Fruit fly (Drosophila melanogaster) whole organism, embryonic: Measurements from ENCODE around the gene CG42449.

Experiments
- Atf6 ChIP-seq: fragments of 200-800 bp; sonication (Bioruptor generic); IDR thresholded peaks from 2 replicates; pipeline ENCODE4 v1.3.6; 2022; ENCODE audit warnings: missing biosample characterization, missing genetic modification characterization
- CG10147 ChIP-seq: fragments of 200-800 bp; sonication (Bioruptor generic); optimal IDR thresholded peaks from 2 replicates; lab custom pipeline; 2019; ENCODE audit warnings: missing biosample characterization, mild to moderate bottlenecking, missing genetic modification characterization, moderate library complexity
- CG10959 ChIP-seq: fragments of 200-800 bp; sonication (Bioruptor generic); IDR thresholded peaks from 2 replicates; pipeline ENCODE4 v1.3.6; 2022; ENCODE audit warnings: missing biosample characterization, missing genetic modification characterization
- CG11085 ChIP-seq: fragments of 200-800 bp; sonication (Bioruptor generic); IDR thresholded peaks from 2 replicates; pipeline ENCODE4 v1.3.6; 2022; ENCODE audit warnings: missing biosample characterization, missing genetic modification characterization
- CG11695 ChIP-seq: fragments of 200-800 bp; sonication (Bioruptor generic); IDR thresholded peaks from 3 replicates; pipeline ENCODE4 v1.3.6; 2022; ENCODE audit warnings: missing biosample characterization, missing genetic modification characterization
- CG12104 ChIP-seq: fragments of 200-800 bp; sonication (Bioruptor generic); optimal IDR thresholded peaks from 3 replicates; lab custom pipeline; 2016; ENCODE audit warnings: missing biosample characterization, missing genetic modification characterization
- CG13123 ChIP-seq: fragments of 200-800 bp; sonication (Bioruptor generic); optimal IDR thresholded peaks from 2 replicates; lab custom pipeline; 2016; ENCODE audit warnings: missing biosample characterization, missing genetic modification characterization
- CG17612 ChIP-seq: fragments of 200-800 bp; sonication (Bioruptor generic); IDR thresholded peaks from 2 replicates; pipeline ENCODE4 v1.3.6; 2022; ENCODE audit warnings: missing biosample characterization, missing genetic modification characterization
- CG18011 ChIP-seq: fragments of 200-800 bp; sonication (Bioruptor generic); optimal IDR thresholded peaks from 2 replicates; lab custom pipeline; 2017; ENCODE audit warnings: missing biosample characterization, missing genetic modification characterization, mild to moderate bottlenecking, moderate library complexity, missing genotype
- CG31365 ChIP-seq: fragments of 200-800 bp; sonication (Bioruptor generic); optimal IDR thresholded peaks from 2 replicates; lab custom pipeline; 2018; ENCODE audit warnings: missing biosample characterization, mild to moderate bottlenecking, missing genetic modification characterization
- CG32532 ChIP-seq: fragments of 200-800 bp; sonication (Bioruptor generic); IDR thresholded peaks from 2 replicates; pipeline ENCODE4 v1.3.6; 2022; ENCODE audit warnings: missing biosample characterization, missing genetic modification characterization
- CG4328 ChIP-seq: fragments of 200-800 bp; sonication (Bioruptor generic); optimal IDR thresholded peaks from 3 replicates; lab custom pipeline; 2017; ENCODE audit warnings: missing biosample characterization, missing genetic modification reagents, missing genetic modification characterization
- CG4404 ChIP-seq: fragments of 200-800 bp; sonication (Bioruptor generic); IDR thresholded peaks from 2 replicates; pipeline ENCODE4 v1.3.6; 2022; ENCODE audit warnings: missing biosample characterization, missing genetic modification characterization
- CG5245 ChIP-seq: fragments of 200-800 bp; sonication (Bioruptor generic); optimal IDR thresholded peaks from 3 replicates; lab custom pipeline; 2016; ENCODE audit warnings: missing biosample characterization, missing genetic modification characterization
- CG8290 ChIP-seq, 3 experiments: fragments of 200-800 bp; sonication (Bioruptor generic); optimal IDR thresholded peaks; 2 replicates each; lab custom pipeline; 2016 to 2019; ENCODE audit warnings: missing biosample characterization in 3 of 3, missing genetic modification characterization in 3 of 3, mild to moderate bottlenecking in 2 of 3, moderate library complexity in 1 of 3
- Chrac-16 ChIP-seq: fragments of 200-800 bp; sonication (Bioruptor generic); optimal IDR thresholded peaks from 3 replicates; lab custom pipeline; 2016; ENCODE audit warnings: missing biosample characterization, missing genetic modification characterization
- CkIIα-i1 ChIP-seq: fragments of 200-800 bp; sonication (Bioruptor generic); IDR thresholded peaks from 2 replicates; pipeline ENCODE4 v1.3.6; 2022; ENCODE audit warnings: missing biosample characterization, missing genetic modification characterization
- Doc3 ChIP-seq: fragments of 200-800 bp; sonication (Bioruptor generic); IDR thresholded peaks from 3 replicates; pipeline ENCODE4 v1.3.6; 2022; ENCODE audit warnings: missing biosample characterization, missing genetic modification characterization; ENCODE audit not compliant: partially characterized antibody
- Hey ChIP-seq: fragments of 200-800 bp; sonication (Bioruptor generic); optimal IDR thresholded peaks from 3 replicates; lab custom pipeline; 2018; ENCODE audit warnings: missing biosample characterization, mild to moderate bottlenecking, missing genetic modification characterization
- Hmr ChIP-seq: fragments of 200-800 bp; sonication (Bioruptor generic); optimal IDR thresholded peaks from 3 replicates; lab custom pipeline; 2017; ENCODE audit warnings: mild to moderate bottlenecking, missing biosample characterization, missing genetic modification reagents, missing genetic modification characterization
- Max ChIP-seq: fragments of 200-800 bp; sonication (Bioruptor generic); optimal IDR thresholded peaks from 2 replicates; lab custom pipeline; 2016; ENCODE audit warnings: missing biosample characterization, mild to moderate bottlenecking, missing genetic modification characterization
- NfI ChIP-seq: fragments of 200-800 bp; sonication (Bioruptor generic); optimal IDR thresholded peaks from 3 replicates; lab custom pipeline; 2018; ENCODE audit warnings: missing biosample characterization, mild to moderate bottlenecking, missing genetic modification characterization, moderate library complexity
- Ssrp ChIP-seq: fragments of 200-800 bp; sonication (Bioruptor generic); optimal IDR thresholded peaks from 2 replicates; lab custom pipeline; 2018; ENCODE audit warnings: missing biosample characterization, mild to moderate bottlenecking, missing genetic modification characterization, moderate library complexity
- Usf ChIP-seq: fragments of 200-800 bp; sonication (Bioruptor generic); optimal IDR thresholded peaks from 2 replicates; lab custom pipeline; 2017; ENCODE audit warnings: missing genotype, missing biosample characterization, missing genetic modification characterization
- ara ChIP-seq: fragments of 200-800 bp; sonication (Bioruptor generic); IDR thresholded peaks from 2 replicates; pipeline ENCODE4 v1.3.6; 2022; ENCODE audit warnings: missing biosample characterization, missing genetic modification characterization
- az2 ChIP-seq: fragments of 200-800 bp; sonication (Bioruptor generic); optimal IDR thresholded peaks from 3 replicates; lab custom pipeline; 2016; ENCODE audit warnings: missing biosample characterization, missing genetic modification characterization
- bcd ChIP-seq: fragments of 200-800 bp; sonication (Bioruptor generic); optimal IDR thresholded peaks from 2 replicates; lab custom pipeline; 2017; ENCODE audit warnings: missing biosample characterization, mild to moderate bottlenecking, missing genetic modification characterization
- bigmax ChIP-seq: fragments of 200-800 bp; sonication (Bioruptor generic); optimal IDR thresholded peaks from 2 replicates; lab custom pipeline; 2018; ENCODE audit warnings: missing biosample characterization, mild to moderate bottlenecking, missing genetic modification characterization
- btn ChIP-seq: fragments of 200-800 bp; sonication (Bioruptor generic); optimal IDR thresholded peaks from 2 replicates; lab custom pipeline; 2016; ENCODE audit warnings: missing biosample characterization, missing genetic modification characterization
- caup ChIP-seq: fragments of 200-800 bp; sonication (Bioruptor generic); optimal IDR thresholded peaks from 3 replicates; lab custom pipeline; 2017; ENCODE audit warnings: missing biosample characterization, mild to moderate bottlenecking, missing genetic modification characterization, moderate library complexity; ENCODE audit not compliant: severe bottlenecking
- ci ChIP-seq: fragments of 200-800 bp; sonication (Bioruptor generic); IDR thresholded peaks from 3 replicates; pipeline ENCODE4 v1.3.6; 2022; ENCODE audit warnings: missing biosample characterization, missing genetic modification characterization
- corto ChIP-seq: fragments of 200-800 bp; sonication (Bioruptor generic); optimal IDR thresholded peaks from 2 replicates; lab custom pipeline; 2016; ENCODE audit warnings: missing biosample characterization, mild to moderate bottlenecking, missing genetic modification characterization, moderate library complexity
- ftz-f1 ChIP-seq: fragments of 200-800 bp; sonication (Bioruptor generic); optimal IDR thresholded peaks from 2 replicates; lab custom pipeline; 2016; ENCODE audit warnings: missing biosample characterization, missing genetic modification characterization
- ham ChIP-seq: fragments of 200-800 bp; sonication (Bioruptor generic); IDR thresholded peaks from 2 replicates; pipeline ENCODE4 v1.3.6; 2022; ENCODE audit warnings: missing biosample characterization, missing genetic modification characterization
- hb ChIP-seq: fragments of 200-800 bp; sonication (Bioruptor generic); IDR thresholded peaks from 3 replicates; pipeline ENCODE4 v1.3.6; 2022; ENCODE audit warnings: missing biosample characterization, missing genetic modification characterization; ENCODE audit not compliant: partially characterized antibody
- jing ChIP-seq: fragments of 200-800 bp; sonication (Bioruptor generic); optimal IDR thresholded peaks from 2 replicates; lab custom pipeline; 2018; ENCODE audit warnings: missing biosample characterization, mild to moderate bottlenecking, missing genetic modification characterization
- knrl ChIP-seq: fragments of 200-800 bp; sonication (Bioruptor generic); IDR thresholded peaks from 3 replicates; pipeline ENCODE4 v1.3.6; 2022; ENCODE audit warnings: missing biosample characterization, missing genetic modification characterization; ENCODE audit not compliant: partially characterized antibody
- lab ChIP-seq: fragments of 200-800 bp; sonication (Bioruptor generic); optimal IDR thresholded peaks from 3 replicates; lab custom pipeline; 2017; ENCODE audit warnings: missing biosample characterization, missing genetic modification characterization, mild to moderate bottlenecking, moderate library complexity, missing genetic modification reagents
- pan ChIP-seq, 4 experiments: fragments of >200 bp in 3 of 4; fragments of 200-800 bp in 1 of 4; sonication (Bioruptor generic) in 1 of 4; optimal IDR thresholded peaks in 3 of 4; IDR thresholded peaks in 1 of 4; 2 replicates each; pipeline versions ENCODE4 v1.3.6 to Lab custom; 2017 to 2022; ENCODE audit warnings: missing biosample characterization in 2 of 4, missing genetic modification characterization in 2 of 4, mixed read lengths in 1 of 4
- prd ChIP-seq, 3 experiments: fragments of >200 bp in 2 of 3; fragments of 200-800 bp in 1 of 3; sonication (Bioruptor generic) in 1 of 3; optimal IDR thresholded peaks in 2 of 3; IDR thresholded peaks in 1 of 3; 2 replicates in 2 of 3; 3 replicates in 1 of 3; pipeline versions ENCODE4 v1.3.6 to Lab custom; 2017 to 2022; ENCODE audit warnings: missing biosample characterization in 1 of 3, missing genetic modification characterization in 1 of 3
- pzg ChIP-seq: fragments of 200-800 bp; sonication (Bioruptor generic); optimal IDR thresholded peaks from 3 replicates; lab custom pipeline; 2018; ENCODE audit warnings: missing biosample characterization, mild to moderate bottlenecking, missing genetic modification characterization, moderate library complexity
- ranshi ChIP-seq: fragments of 200-800 bp; sonication (Bioruptor generic); IDR thresholded peaks from 2 replicates; pipeline ENCODE4 v1.3.6; 2022; ENCODE audit warnings: missing biosample characterization, missing genetic modification characterization
- sqz ChIP-seq: fragments of 200-800 bp; sonication (Bioruptor generic); optimal IDR thresholded peaks from 3 replicates; lab custom pipeline; 2018; ENCODE audit warnings: missing biosample characterization, mild to moderate bottlenecking, missing genetic modification characterization
- ssp ChIP-seq: fragments of 200-800 bp; sonication (Bioruptor generic); IDR thresholded peaks from 2 replicates; pipeline ENCODE4 v1.3.6; 2022; ENCODE audit warnings: missing biosample characterization, missing genetic modification characterization
- tll ChIP-seq, 2 experiments: fragments of 200-800 bp in 1 of 2; fragments of >200 bp in 1 of 2; sonication (Bioruptor generic) in 1 of 2; optimal IDR thresholded peaks; 2 replicates each; lab custom pipeline; 2017 to 2019; ENCODE audit warnings: missing biosample characterization in 2 of 2, missing genetic modification characterization in 2 of 2, mild to moderate bottlenecking in 1 of 2, moderate library complexity in 1 of 2
- trem ChIP-seq: fragments of 200-800 bp; optimal IDR thresholded peaks from 3 replicates; lab custom pipeline; 2019; ENCODE audit warnings: missing biosample characterization, mild to moderate bottlenecking, missing genetic modification characterization, moderate library complexity
- wor ChIP-seq: fragments of 200-800 bp; sonication (Bioruptor generic); IDR thresholded peaks from 2 replicates; pipeline ENCODE4 v1.3.6; 2022; ENCODE audit warnings: missing biosample characterization, missing genetic modification characterization

The CG42449 gene

dm6 chrX:5648437-5648959 is 34.5 kb upstream of the CG42449 start, which contains the start of gene OtopLa (continued):
- TF ChIP-seq Usf (peak; percentile 25), Chrac-16 (GFP tag; lab: Kevin White, UChicago) (peak; percentile 73), CG11695 (GFP tag; lab: Robert Waterston, UW) (peak; percentile 79), corto (GFP tag; lab: Kevin White, UChicago) (peak; percentile 4), NfI (GFP tag; lab: Kevin White, UChicago) (peak; percentile 81), lab (GFP tag; lab: Kevin White, UChicago) (peak; percentile 90), Hey (no peak), CG4404 (peak; percentile 67), wor (GFP tag; lab: Robert Waterston, UW) (peak; percentile 78), bigmax (no peak), CG11085 (GFP tag; lab: Robert Waterston, UW) (peak; percentile 37; the same call in 1 of the 2 replicates), trem (peak; percentile 70), CkIIα-i1 (GFP tag; lab: Robert Waterston, UW) (peak; percentile 22; the same call in 1 of the 2 replicates), btn (GFP tag; lab: Kevin White, UChicago) (peak; percentile 71), hb (GFP tag; lab: Robert Waterston, UW) (no peak), CG8290 (GFP tag; optimal IDR thresholded peaks at IDR 0.05; lab: Kevin White, UChicago) (peak; percentile 66), CG8290 (tag; optimal IDR thresholded peaks at IDR 0.05; lab: Kevin White, UChicago) (peak in 1 of 2 experiments; percentile 70), knrl (GFP tag; lab: Robert Waterston, UW) (no peak), ci (GFP tag; lab: Robert Waterston, UW) (peak; percentile 96), Max (peak; percentile 62), pan (optimal IDR thresholded peaks at IDR 0.05; lab: Kevin White, UChicago) (no peak), pan (GFP tag; optimal IDR thresholded peaks at IDR 0.05 in 1 of 2, IDR thresholded peaks at IDR 0.05 in 1 of 2) (peak in 1 of 2 experiments; percentile 87), prd (optimal IDR thresholded peaks at IDR 0.05; lab: Kevin White, UChicago) (no peak), prd (GFP tag; IDR thresholded peaks at IDR 0.05; lab: Robert Waterston, UW) (peak; percentile 87), pzg (GFP tag; lab: Kevin White, UChicago) (no peak), CG13123 (GFP tag; lab: Kevin White, UChicago) (peak; percentile 40), CG10147 (GFP tag; lab: Kevin White, UChicago) (peak; percentile 84), az2 (GFP tag; lab: Kevin White, UChicago) (peak; percentile 84), CG18011 (GFP tag; lab: Kevin White, UChicago) (peak; percentile 20), ham (GFP tag; lab: Robert Waterston, UW) (peak; percentile 53; the same call in 1 of the 2 replicates), CG31365 (tag; lab: Kevin White, UChicago) (peak; percentile 38), Doc3 (GFP tag; lab: Robert Waterston, UW) (no peak), sqz (GFP tag; lab: Kevin White, UChicago) (peak; percentile 58), CG32532 (GFP tag; lab: Robert Waterston, UW) (peak; percentile 84), CG5245 (GFP tag; lab: Kevin White, UChicago) (peak; percentile 82), Atf6 (GFP tag; lab: Robert Waterston, UW) (peak; percentile 81), ssp (GFP tag; lab: Robert Waterston, UW) (peak; percentile 63), ranshi (peak; percentile 85), CG17612 (GFP tag; lab: Robert Waterston, UW) (peak; percentile 58; the same call in 1 of the 2 replicates), caup (GFP tag; lab: Kevin White, UChicago) (peak; percentile 78), CG12104 (peak; percentile 65), tll (GFP tag; optimal IDR thresholded peaks at IDR 0.05; lab: Kevin White, UChicago) (no peak), jing (GFP tag; lab: Kevin White, UChicago) (peak; percentile 52), CG4328 (peak; percentile 26), bcd (GFP tag; lab: Kevin White, UChicago) (peak; percentile 76), ftz-f1 (GFP tag; lab: Kevin White, UChicago) (no peak), CG10959 (GFP tag; lab: Robert Waterston, UW) (peak; percentile 80), Hmr (GFP tag; lab: Kevin White, UChicago) (peak; percentile 80), Ssrp (tag; lab: Kevin White, UChicago) (peak; percentile 87), ara (GFP tag; lab: Robert Waterston, UW) (peak; percentile 91)
